Fruit fly (Drosophila melanogaster) whole organism, wandering third instar larva: Measurements from ENCODE around the gene mkg-p.

Experiments used
- CG32264 ChIP-seq: fragments of 200-800 bp; sonication (Bioruptor generic); optimal IDR thresholded peaks from 2 replicates; lab custom pipeline; 2016; ENCODE audit warnings: missing biosample characterization, missing genetic modification characterization
- CG9705 ChIP-seq: fragments of 200-800 bp; sonication (Bioruptor generic); optimal IDR thresholded peaks from 2 replicates; lab custom pipeline; 2018; ENCODE audit warnings: missing biosample characterization, mild to moderate bottlenecking, missing genetic modification characterization
- CrebA ChIP-seq: fragments of 200-800 bp; sonication (Bioruptor generic); optimal IDR thresholded peaks from 2 replicates; lab custom pipeline; 2016; ENCODE audit warnings: missing biosample characterization, mild to moderate bottlenecking, missing genetic modification characterization, borderline replicate concordance
- Dfd ChIP-seq: fragments of >200 bp; optimal IDR thresholded peaks from 2 replicates; lab custom pipeline; 2017; ENCODE audit warnings: missing biosample characterization, missing genetic modification characterization
- Dif ChIP-seq: fragments of 200-275, 200-300 bp; sonication (Bioruptor generic); optimal IDR thresholded peaks from 2 replicates; lab custom pipeline; 2018; ENCODE audit warnings: missing biosample characterization, missing genetic modification characterization; ENCODE audit not compliant: partially characterized antibody
- GATAd ChIP-seq: sonication (Bioruptor generic); optimal IDR thresholded peaks from 2 replicates; lab custom pipeline; 2016; ENCODE audit warnings: missing biosample characterization, missing genetic modification characterization
- HLH106 ChIP-seq: fragments of 200-800 bp; optimal IDR thresholded peaks from 3 replicates; lab custom pipeline; 2019; ENCODE audit warnings: missing biosample characterization, mild to moderate bottlenecking, missing genetic modification characterization, moderate library complexity
- Hr78 ChIP-seq: fragments of >200 bp; optimal IDR thresholded peaks from 2 replicates; lab custom pipeline; 2017; ENCODE audit warnings: missing biosample characterization, missing genetic modification characterization
- Hr83 ChIP-seq: fragments of 200-300 bp; sonication (Bioruptor generic); optimal IDR thresholded peaks from 2 replicates; lab custom pipeline; 2016; ENCODE audit warnings: missing biosample characterization, mild to moderate bottlenecking, missing genetic modification characterization, moderate library complexity; ENCODE audit not compliant: poor library complexity, severe bottlenecking
- Mio ChIP-seq: sonication (Bioruptor generic); optimal IDR thresholded peaks from 2 replicates; lab custom pipeline; 2016; ENCODE audit warnings: missing biosample characterization, missing genetic modification characterization
- N ChIP-seq: fragments of >200 bp; optimal IDR thresholded peaks from 2 replicates; lab custom pipeline; 2018; ENCODE audit warnings: missing biosample characterization, missing external identifiers, missing genetic modification characterization
- OdsH ChIP-seq: fragments of 200-800 bp; sonication (Bioruptor generic); optimal IDR thresholded peaks from 2 replicates; lab custom pipeline; 2016; ENCODE audit warnings: missing biosample characterization, mild to moderate bottlenecking, missing genetic modification characterization
- Rel ChIP-seq, 2 experiments: fragments of 200-800 bp; sonication (Bioruptor generic) in 1 of 2; optimal IDR thresholded peaks; 2 replicates in 1 of 2; 3 replicates in 1 of 2; lab custom pipeline; 2016 to 2019; ENCODE audit warnings: mild to moderate bottlenecking in 2 of 2, missing biosample characterization in 2 of 2, missing genetic modification characterization in 2 of 2, moderate library complexity in 1 of 2
- Sp1 ChIP-seq: fragments of 200-800 bp; sonication (Bioruptor generic); optimal IDR thresholded peaks from 3 replicates; lab custom pipeline; 2019; ENCODE audit warnings: missing biosample characterization, mild to moderate bottlenecking, missing genetic modification characterization, moderate library complexity
- br ChIP-seq: fragments of 200-800 bp; sonication (Bioruptor generic); optimal IDR thresholded peaks from 2 replicates; lab custom pipeline; 2016; ENCODE audit warnings: missing biosample characterization, missing genetic modification characterization
- brk ChIP-seq: fragments of 200-800 bp; sonication (Bioruptor generic); optimal IDR thresholded peaks from 2 replicates; lab custom pipeline; 2016; ENCODE audit warnings: missing biosample characterization, mild to moderate bottlenecking, missing genetic modification characterization
- dl ChIP-seq, 2 experiments: fragments of 175-275, 200-275 bp in 1 of 2; fragments of 200-275 bp in 1 of 2; sonication (Bioruptor generic); optimal IDR thresholded peaks; lab custom pipeline; 2018; ENCODE audit warnings: mild to moderate bottlenecking in 2 of 2, missing biosample characterization in 2 of 2, missing genetic modification characterization in 2 of 2, moderate library complexity in 2 of 2; ENCODE audit not compliant: partially characterized antibody in 2 of 2, insufficient read depth in 1 of 2
- dmrt93B ChIP-seq: fragments of 200-800 bp; sonication (Bioruptor generic); optimal IDR thresholded peaks from 2 replicates; lab custom pipeline; 2018; ENCODE audit warnings: missing biosample characterization, mild to moderate bottlenecking, missing genetic modification characterization
- dsf ChIP-seq: sonication (Bioruptor generic); optimal IDR thresholded peaks from 2 replicates; lab custom pipeline; 2016; ENCODE audit warnings: missing biosample characterization, missing genetic modification characterization, borderline replicate concordance
- ey ChIP-seq: fragments of 200-800 bp; sonication (Bioruptor generic); optimal IDR thresholded peaks from 2 replicates; lab custom pipeline; 2016; ENCODE audit warnings: missing biosample characterization, missing genetic modification characterization
- foxo ChIP-seq, 2 experiments: fragments of 200-800 bp; sonication (Bioruptor generic); optimal IDR thresholded peaks; 2 replicates in 1 of 2; 3 replicates in 1 of 2; lab custom pipeline; 2016 to 2017; ENCODE audit warnings: missing biosample characterization in 2 of 2, missing genetic modification characterization in 2 of 2
- fru ChIP-seq: fragments of 200-800 bp; sonication (Bioruptor generic); optimal IDR thresholded peaks from 3 replicates; lab custom pipeline; 2016; ENCODE audit warnings: missing biosample characterization, mild to moderate bottlenecking, missing genetic modification characterization
- h ChIP-seq: fragments of 200-800 bp; sonication (Bioruptor generic); optimal IDR thresholded peaks from 3 replicates; lab custom pipeline; 2016; ENCODE audit warnings: missing biosample characterization, mild to moderate bottlenecking, missing genetic modification characterization
- lola ChIP-seq: fragments of >200 bp; optimal IDR thresholded peaks from 2 replicates; lab custom pipeline; 2017; ENCODE audit warnings: missing biosample characterization, missing genetic modification characterization
- pan ChIP-seq: fragments of >200 bp; optimal IDR thresholded peaks from 2 replicates; lab custom pipeline; 2017
- psq ChIP-seq: fragments of 200-800 bp; sonication (Bioruptor generic); optimal IDR thresholded peaks from 3 replicates; lab custom pipeline; 2017; ENCODE audit warnings: missing biosample characterization, mild to moderate bottlenecking, missing genetic modification characterization, moderate library complexity
- rgr ChIP-seq: fragments of 200-800 bp; sonication (Bioruptor generic); optimal IDR thresholded peaks from 3 replicates; lab custom pipeline; 2016; ENCODE audit warnings: missing biosample characterization, mild to moderate bottlenecking, missing genetic modification characterization
- sage ChIP-seq: fragments of 200-800 bp; sonication (Bioruptor generic); optimal IDR thresholded peaks from 2 replicates; lab custom pipeline; 2016; ENCODE audit warnings: missing biosample characterization, mild to moderate bottlenecking, missing genetic modification characterization
- sv ChIP-seq: fragments of 200-800 bp; sonication (Bioruptor generic); optimal IDR thresholded peaks from 3 replicates; lab custom pipeline; 2016; ENCODE audit warnings: missing biosample characterization, missing genetic modification characterization
- tai ChIP-seq: sonication (Bioruptor generic); optimal IDR thresholded peaks from 2 replicates; lab custom pipeline; 2016; ENCODE audit warnings: missing biosample characterization, missing genetic modification characterization

The mkg-p gene

DNA sequence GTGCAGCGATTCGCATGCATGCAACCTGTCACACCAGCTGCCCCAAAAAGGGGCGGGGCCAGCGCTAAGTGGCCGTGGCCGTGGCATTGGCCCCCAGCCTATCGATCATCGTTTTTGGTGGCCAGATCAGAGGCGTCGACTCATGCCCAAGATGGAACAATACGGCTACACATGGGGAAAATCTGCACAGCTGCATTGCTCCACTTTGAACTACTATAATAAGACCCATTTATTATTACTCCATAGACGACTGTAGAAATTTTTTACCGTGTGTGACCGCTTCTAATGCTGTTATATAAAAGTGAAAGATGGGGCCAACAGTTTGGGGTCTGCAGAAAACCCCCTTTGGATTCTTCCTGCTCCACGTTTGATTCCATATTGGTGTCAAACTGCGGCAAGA is 21.1 kb downstream of the mkg-p start:
- TF ChIP-seq sv (GFP tag; lab: Kevin White, UChicago): no peak
- no peak for TF ChIP-seq Hr78 (GFP tag; lab: Kevin White, UChicago)
- no peak for TF ChIP-seq Hr83 (GFP tag; lab: Kevin White, UChicago)
- TF ChIP-seq dsf (GFP tag; lab: Kevin White, UChicago): no peak
- TF ChIP-seq brk (GFP tag; lab: Kevin White, UChicago): no peak
- TF ChIP-seq pan: no peak
- no peak for TF ChIP-seq dl (GFP tag; optimal IDR thresholded peaks at IDR 0.05; lab: Kevin White, UChicago; ENCODE audit: insufficient read depth in 1 of 2, partially characterized antibody in 2 of 2)
- no peak for TF ChIP-seq HLH106
- TF ChIP-seq fru (GFP tag; lab: Kevin White, UChicago): no peak
- TF ChIP-seq Dfd (GFP tag; lab: Kevin White, UChicago): no peak
- no peak for TF ChIP-seq rgr (GFP tag; lab: Kevin White, UChicago)
- no peak for TF ChIP-seq CG9705
- TF ChIP-seq foxo (GFP tag; optimal IDR thresholded peaks at IDR 0.05; lab: Kevin White, UChicago): no peak
- no peak for TF ChIP-seq lola (GFP tag; lab: Kevin White, UChicago)
- no peak for TF ChIP-seq psq
- TF ChIP-seq Mio (GFP tag; lab: Kevin White, UChicago): no peak
- TF ChIP-seq h (GFP tag; lab: Kevin White, UChicago): no peak
- TF ChIP-seq N (GFP tag; lab: Kevin White, UChicago): no peak
- TF ChIP-seq ey: no peak

DNA sequence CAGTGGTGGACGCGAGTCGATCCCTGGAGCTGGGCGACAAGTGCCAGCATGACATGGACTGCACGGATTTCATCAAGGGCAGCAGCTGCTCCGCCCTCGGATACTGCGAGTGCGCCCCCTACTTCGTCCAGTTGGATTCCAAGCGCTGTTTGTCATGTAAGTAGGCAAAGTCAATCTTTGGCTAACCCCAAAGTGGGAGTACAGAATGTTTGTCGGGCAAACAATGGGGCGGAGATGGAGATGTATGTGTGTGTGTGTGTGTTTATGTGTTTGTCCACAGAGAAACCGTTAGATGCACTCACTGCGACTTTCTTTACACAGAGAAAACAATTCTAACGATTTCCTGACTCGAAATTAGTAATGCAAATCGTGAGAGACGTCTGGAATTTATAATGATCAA is 25.9 kb downstream of the mkg-p start:
- TF ChIP-seq Dif (GFP tag; lab: Kevin White, UChicago) (no peak), fru (GFP tag; lab: Kevin White, UChicago) (no peak), HLH106 (no peak), GATAd (GFP tag; lab: Kevin White, UChicago) (no peak), CG9705 (no peak), Rel (GFP tag; optimal IDR thresholded peaks at IDR 0.05; lab: Kevin White, UChicago) (no peak), Rel (tag; optimal IDR thresholded peaks at IDR 0.05; lab: Kevin White, UChicago) (no peak), Sp1 (GFP tag; lab: Kevin White, UChicago) (no peak), tai (GFP tag; lab: Kevin White, UChicago) (no peak), CrebA (GFP tag; lab: Kevin White, UChicago) (no peak), brk (GFP tag; lab: Kevin White, UChicago) (no peak), lola (GFP tag; lab: Kevin White, UChicago) (no peak), Dfd (GFP tag; lab: Kevin White, UChicago) (no peak)

DNA sequence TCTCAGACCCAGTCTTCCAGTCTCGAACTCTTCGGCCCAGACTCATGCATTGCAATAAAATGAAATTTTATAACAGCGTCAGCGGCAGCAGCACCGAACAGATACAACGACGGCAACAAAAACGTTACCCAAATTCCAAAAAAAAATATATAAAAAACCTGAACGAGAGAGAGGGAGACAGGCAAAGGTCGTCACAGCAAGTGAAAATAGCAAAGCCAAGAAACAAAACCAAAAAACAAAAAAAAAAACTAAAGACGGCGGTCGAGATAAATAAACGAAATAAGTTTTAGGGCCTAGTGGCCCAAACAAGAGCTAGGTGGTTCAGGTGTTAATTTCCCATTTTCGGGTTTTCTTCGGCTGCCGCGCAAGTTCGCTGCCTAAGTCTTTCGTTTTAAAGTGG is 31.0 kb downstream of the mkg-p start:
- TF ChIP-seq dmrt93B (GFP tag; lab: Kevin White, UChicago) (no peak), Hr83 (GFP tag; lab: Kevin White, UChicago) (no peak), Dif (GFP tag; lab: Kevin White, UChicago) (no peak), rgr (GFP tag; lab: Kevin White, UChicago) (no peak), br (GFP tag; lab: Kevin White, UChicago) (no peak), sage (GFP tag; lab: Kevin White, UChicago) (no peak), GATAd (GFP tag; lab: Kevin White, UChicago) (no peak), lola (GFP tag; lab: Kevin White, UChicago) (no peak), foxo (GFP tag; optimal IDR thresholded peaks at IDR 0.05; lab: Kevin White, UChicago) (no peak), Mio (GFP tag; lab: Kevin White, UChicago) (no peak), CG9705 (no peak), HLH106 (no peak), N (GFP tag; lab: Kevin White, UChicago) (no peak), CG32264 (no peak), dl (GFP tag; optimal IDR thresholded peaks at IDR 0.05; lab: Kevin White, UChicago; ENCODE audit: insufficient read depth in 1 of 2, partially characterized antibody in 2 of 2) (no peak), Hr78 (GFP tag; lab: Kevin White, UChicago) (no peak)

DNA sequence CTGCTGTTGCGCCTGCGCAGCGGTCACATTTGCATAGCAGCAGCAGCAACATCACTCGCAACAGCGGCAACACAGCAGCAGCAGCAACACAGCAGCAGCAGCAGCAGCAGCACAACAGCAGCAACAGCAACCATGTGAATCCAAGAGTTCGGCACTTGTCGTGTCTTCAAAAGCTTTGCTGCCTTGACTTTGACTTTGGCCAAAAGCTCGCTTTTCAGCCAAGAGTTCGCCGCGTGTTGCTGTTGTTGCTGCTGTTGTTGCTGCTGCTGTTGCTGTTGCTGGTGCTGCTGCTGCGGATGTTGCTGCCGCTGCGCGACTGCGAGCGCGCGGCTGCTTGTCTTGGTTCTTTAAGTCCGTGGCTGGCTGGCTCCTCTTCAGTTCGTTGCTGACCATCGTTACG is 33.0 kb downstream of the mkg-p start, which contains the start of gene ImpE1:
Gene ImpE1, plus strand, starts transcription at position 371 of the 400 bp plus-strand sequence.
- TF ChIP-seq psq: no peak
- TF ChIP-seq tai (GFP tag; lab: Kevin White, UChicago): no peak
- no peak for TF ChIP-seq OdsH (GFP tag; lab: Kevin White, UChicago)
- TF ChIP-seq Dfd (GFP tag; lab: Kevin White, UChicago): peak; percentile 76
- TF ChIP-seq pan: no peak
- TF ChIP-seq, all 38 proteins: peak for 1
